Fruit fly (Drosophila melanogaster): ENCODE data around the gene CG11983.

The CG11983 gene

dm6 chr3R:9033619-9034401 lies 25.7 kb downstream of the CG11983 start (continued):
- TF ChIP-seq CG7839 (tag; optimal IDR thresholded peaks at IDR 0.05) (peak; percentile 88), CG15601 (tag; optimal IDR thresholded peaks at IDR 0.05) (peak; percentile 85), chm (GFP tag; IDR thresholded peaks at IDR 0.05) (peak; percentile 84), Dad (GFP tag; optimal IDR thresholded peaks at IDR 0.05) (peak; percentile 47), Trl (optimal IDR thresholded peaks at IDR 0.05) (peak; percentile 94 to 97), Trl (GFP tag; optimal IDR thresholded peaks at IDR 0.05) (peak; percentile 47), bigmax (GFP tag; optimal IDR thresholded peaks at IDR 0.05) (no peak), CG30020 (tag; optimal IDR thresholded peaks at IDR 0.05) (peak; percentile 75), CG11398 (GFP tag; optimal IDR thresholded peaks at IDR 0.05) (no peak), CG18476 (GFP tag; optimal IDR thresholded peaks at IDR 0.05) (peak; percentile 61), CG9215 (GFP tag; IDR thresholded peaks at IDR 0.05) (peak; percentile 41; the same call in 1 of the 2 replicates), E2f2 (GFP tag; IDR thresholded peaks at IDR 0.05) (0 out of 2 replicates have a peak, but pooled peaks have one; percentile 37), NK7.1 (GFP tag; optimal IDR thresholded peaks at IDR 0.05) (no peak), CG5180 (GFP tag; optimal IDR thresholded peaks at IDR 0.05) (peak; percentile 77), CG30403 (GFP tag; optimal IDR thresholded peaks at IDR 0.05) (peak; percentile 88), Rx (GFP tag; IDR thresholded peaks at IDR 0.05) (no peak), CG34376 (GFP tag; optimal IDR thresholded peaks at IDR 0.05) (peak; percentile 84), crc (GFP tag; optimal IDR thresholded peaks at IDR 0.05) (no peak), CG3407 (GFP tag; optimal IDR thresholded peaks at IDR 0.05) (peak; percentile 67), nerfin-2 (GFP tag; IDR thresholded peaks at IDR 0.05; ENCODE audit: partially characterized antibody) (no peak), Mad (GFP tag; optimal IDR thresholded peaks at IDR 0.05) (peak; percentile 50), CG15269 (tag; optimal IDR thresholded peaks at IDR 0.05) (peak; percentile 89), Ravus (GFP tag; IDR thresholded peaks at IDR 0.05) (peak; percentile 12; the same call in 1 of the 2 replicates), CG17912 (GFP tag; optimal IDR thresholded peaks at IDR 0.05) (peak; percentile 54), Fer1 (GFP tag; optimal IDR thresholded peaks at IDR 0.05) (peak; percentile 90), gem (tag; optimal IDR thresholded peaks at IDR 0.05) (peak; percentile 92), eyg (GFP tag; optimal IDR thresholded peaks at IDR 0.05) (no peak), CG9876 (GFP tag; optimal IDR thresholded peaks at IDR 0.05) (no peak), CG6765 (GFP tag; optimal IDR thresholded peaks at IDR 0.05) (peak; percentile 81), HLH54F (GFP tag; optimal IDR thresholded peaks at IDR 0.05) (peak; percentile 51), slou (GFP tag; optimal IDR thresholded peaks at IDR 0.05) (peak; percentile 31), CG6813 (GFP tag; optimal IDR thresholded peaks at IDR 0.05) (peak; percentile 61), rib (GFP tag; IDR thresholded peaks at IDR 0.05) (peak; percentile 29; the same call in 1 of the 2 replicates), CG10431 (GFP tag; optimal IDR thresholded peaks at IDR 0.05) (peak; percentile 75), ham (GFP tag; IDR thresholded peaks at IDR 0.05) (no peak), vfl (GFP tag; optimal IDR thresholded peaks at IDR 0.05) (peak; percentile 38), so (GFP tag; IDR thresholded peaks at IDR 0.05) (peak; percentile 81; the same call in 2 of the 3 replicates), CG11696 (GFP tag; IDR thresholded peaks at IDR 0.05) (no peak), aop (GFP tag; IDR thresholded peaks at IDR 0.05) (no peak), gcm (GFP tag; optimal IDR thresholded peaks at IDR 0.05) (peak; percentile 86), gsb (GFP tag; IDR thresholded peaks at IDR 0.05) (no peak), sob (GFP tag; IDR thresholded peaks at IDR 0.05) (0 out of 2 replicates have a peak, but pooled peaks have one; percentile 23), CG7987 (GFP tag; optimal IDR thresholded peaks at IDR 0.05) (no peak), Asciz (GFP tag; optimal IDR thresholded peaks at IDR 0.05) (peak; percentile 77), ttk (GFP tag; IDR thresholded peaks at IDR 0.05) (0 out of 2 replicates have a peak, but pooled peaks have one; percentile 14), az2 (GFP tag; optimal IDR thresholded peaks at IDR 0.05) (peak; percentile 75), CG32772 (GFP tag; IDR thresholded peaks at IDR 0.05) (peak; percentile 68), CG12391 (tag; optimal IDR thresholded peaks at IDR 0.05) (peak; percentile 94), Ets97D (GFP tag; optimal IDR thresholded peaks at IDR 0.05) (no peak), Antp (GFP tag; optimal IDR thresholded peaks at IDR 0.05) (no peak)

All from whole organism, embryonic.